Fruit fly (Drosophila melanogaster) whole organism, prepupa: ENCODE data around the gene CG12096.

Source experiments
- Blimp-1 ChIP-seq: fragments of 200-800 bp; sonication (Bioruptor generic); optimal IDR thresholded peaks from 3 replicates; lab custom pipeline; 2017; ENCODE audit warnings: missing biosample characterization, missing genetic modification characterization, mild to moderate bottlenecking, moderate library complexity, missing genetic modification reagents
- CG10669 ChIP-seq: fragments of 200-800 bp; sonication (Bioruptor generic); optimal IDR thresholded peaks from 3 replicates; lab custom pipeline; 2018; ENCODE audit warnings: missing biosample characterization, mild to moderate bottlenecking, missing genetic modification characterization, moderate library complexity
- CG11762 ChIP-seq: fragments of 200-800 bp; sonication (Bioruptor generic); optimal IDR thresholded peaks from 3 replicates; lab custom pipeline; 2016; ENCODE audit warnings: missing biosample characterization, missing genetic modification characterization; ENCODE audit not compliant: insufficient read depth
- CG11902 ChIP-seq: fragments of 200-800 bp; sonication (Bioruptor generic); optimal IDR thresholded peaks from 3 replicates; lab custom pipeline; 2016; ENCODE audit warnings: missing biosample characterization, missing genetic modification characterization
- CG15336 ChIP-seq: fragments of 200-800 bp; sonication (Bioruptor generic); IDR thresholded peaks from 2 replicates; pipeline ENCODE4 v1.3.6; 2022; ENCODE audit warnings: missing biosample characterization, missing genetic modification characterization
- CG1621 ChIP-seq: fragments of 200-800 bp; sonication (Bioruptor generic); optimal IDR thresholded peaks from 3 replicates; lab custom pipeline; 2018; ENCODE audit warnings: missing biosample characterization, mild to moderate bottlenecking, missing genetic modification characterization
- CG31627 ChIP-seq: fragments of 200-800 bp; sonication (Bioruptor generic); optimal IDR thresholded peaks from 3 replicates; lab custom pipeline; 2016; ENCODE audit warnings: missing biosample characterization, missing genetic modification characterization
- CG32006 ChIP-seq: fragments of 200-800 bp; sonication (Bioruptor generic); optimal IDR thresholded peaks from 3 replicates; lab custom pipeline; 2017; ENCODE audit warnings: missing biosample characterization, mild to moderate bottlenecking, missing genetic modification characterization
- CG6163 ChIP-seq: fragments of 200-800 bp; sonication (Bioruptor generic); IDR thresholded peaks from 3 replicates; pipeline ENCODE4 v1.3.6; 2022; ENCODE audit warnings: missing biosample characterization, missing genetic modification characterization
- CG6276 ChIP-seq: fragments of 200-800 bp; sonication (Bioruptor generic); optimal IDR thresholded peaks from 2 replicates; lab custom pipeline; 2017; ENCODE audit warnings: missing biosample characterization, mild to moderate bottlenecking, missing genetic modification characterization
- CG6792 ChIP-seq: fragments of 200-800 bp; sonication (Bioruptor generic); optimal IDR thresholded peaks from 3 replicates; lab custom pipeline; 2016; ENCODE audit warnings: missing biosample characterization, missing genetic modification characterization
- CG6808 ChIP-seq: fragments of 200-800 bp; sonication (Bioruptor generic); optimal IDR thresholded peaks from 3 replicates; lab custom pipeline; 2017; ENCODE audit warnings: missing biosample characterization, missing genetic modification characterization, mild to moderate bottlenecking, moderate library complexity, missing genetic modification reagents
- CG6854 ChIP-seq: fragments of 200-800 bp; sonication (Bioruptor generic); optimal IDR thresholded peaks from 2 replicates; lab custom pipeline; 2017; ENCODE audit warnings: missing biosample characterization, mild to moderate bottlenecking, missing genetic modification characterization
- CG8119 ChIP-seq: fragments of 200-800 bp; sonication (Bioruptor generic); IDR thresholded peaks from 3 replicates; pipeline ENCODE4 v1.3.6; 2022; ENCODE audit warnings: missing biosample characterization, missing genetic modification characterization
- CG8319 ChIP-seq: fragments of 200-800 bp; sonication (Bioruptor generic); optimal IDR thresholded peaks from 3 replicates; lab custom pipeline; 2016; ENCODE audit warnings: missing biosample characterization, missing genetic modification characterization
- Eip78C ChIP-seq: fragments of 200-800 bp; sonication (Bioruptor generic); peaks from one replicate; lab custom pipeline; 2016; ENCODE audit warnings: missing biosample characterization, missing genetic modification characterization
- Eip93F ChIP-seq: fragments of 200-800 bp; sonication (Bioruptor generic); optimal IDR thresholded peaks from 2 replicates; lab custom pipeline; 2016; ENCODE audit warnings: missing biosample characterization, mild to moderate bottlenecking, missing genetic modification characterization
- Gug ChIP-seq: fragments of 200-800 bp; sonication (Bioruptor generic); IDR thresholded peaks from 2 replicates; pipeline ENCODE4 v1.3.6; 2022; ENCODE audit warnings: missing biosample characterization, missing genetic modification characterization
- Hr39 ChIP-seq: fragments of 200-800 bp; sonication (Bioruptor generic); optimal IDR thresholded peaks from 2 replicates; lab custom pipeline; 2016; ENCODE audit warnings: missing biosample characterization, missing genetic modification characterization
- Lpt ChIP-seq: fragments of 200-800 bp; sonication (Bioruptor generic); optimal IDR thresholded peaks from 3 replicates; lab custom pipeline; 2016; ENCODE audit warnings: missing biosample characterization, missing genetic modification characterization
- Smox ChIP-seq: fragments of 200-800 bp; sonication (Bioruptor generic); optimal IDR thresholded peaks from 3 replicates; lab custom pipeline; 2016; ENCODE audit warnings: missing biosample characterization, missing genetic modification characterization
- Sox14 ChIP-seq: fragments of 200-800 bp; sonication (Bioruptor generic); optimal IDR thresholded peaks from 3 replicates; lab custom pipeline; 2016; ENCODE audit warnings: missing biosample characterization, missing genetic modification characterization
- cyc ChIP-seq: fragments of 200-800 bp; sonication (Bioruptor generic); optimal IDR thresholded peaks from 3 replicates; lab custom pipeline; 2016; ENCODE audit warnings: missing biosample characterization, missing genetic modification characterization
- dsx ChIP-seq: fragments of 200-800 bp; optimal IDR thresholded peaks from 3 replicates; lab custom pipeline; 2019; ENCODE audit warnings: missing biosample characterization, mild to moderate bottlenecking, missing genetic modification characterization, moderate library complexity; ENCODE audit not compliant: poor library complexity, severe bottlenecking
- eg ChIP-seq: fragments of 200-800 bp; sonication (Bioruptor generic); IDR thresholded peaks from 3 replicates; pipeline ENCODE4 v1.3.6; 2022; ENCODE audit warnings: missing biosample characterization, missing genetic modification characterization
- salr ChIP-seq, 2 experiments: fragments of 200-800 bp; sonication (Bioruptor generic); optimal IDR thresholded peaks; 3 replicates each; lab custom pipeline; 2016 to 2018; ENCODE audit warnings: missing biosample characterization in 2 of 2, missing genetic modification characterization in 2 of 2, mild to moderate bottlenecking in 1 of 2
- spab ChIP-seq: fragments of 200-800 bp; sonication (Bioruptor generic); optimal IDR thresholded peaks from 2 replicates; lab custom pipeline; 2017; ENCODE audit warnings: missing biosample characterization, mild to moderate bottlenecking, missing genetic modification characterization, missing genetic modification reagents
- ss ChIP-seq, 2 experiments: fragments of 200-800 bp; sonication (Bioruptor generic); optimal IDR thresholded peaks; 2 replicates in 1 of 2; 3 replicates in 1 of 2; lab custom pipeline; 2017 to 2018; ENCODE audit warnings: mild to moderate bottlenecking in 2 of 2, missing biosample characterization in 2 of 2, missing genetic modification characterization in 2 of 2, moderate library complexity in 1 of 2
- topi ChIP-seq: fragments of 200-800 bp; sonication (Bioruptor generic); optimal IDR thresholded peaks from 3 replicates; lab custom pipeline; 2016; ENCODE audit warnings: missing biosample characterization, missing genetic modification characterization

The CG12096 gene

DNA sequence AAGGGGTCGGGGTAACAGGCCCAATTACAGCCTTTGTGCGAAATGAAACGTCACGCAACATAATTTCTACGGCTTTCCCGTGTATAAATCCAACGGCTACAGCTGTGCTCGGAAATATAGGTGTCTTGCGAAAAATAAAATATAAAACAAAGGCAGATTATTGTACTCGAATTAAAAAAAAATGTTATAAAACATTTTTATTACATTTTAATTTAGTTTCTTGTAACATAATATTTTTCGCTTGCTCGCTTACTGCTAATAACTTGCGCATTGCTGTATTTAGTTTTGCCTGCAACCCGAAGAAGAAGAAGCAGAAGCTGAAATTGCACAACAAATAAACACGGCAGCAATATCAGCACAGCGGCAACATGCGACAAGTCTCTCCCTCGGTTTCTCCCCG, 16.3 kb upstream of the CG12096 start (continued):
- TF ChIP-seq CG8319 (GFP tag; lab: Kevin White, UChicago) (peak; percentile 34), cyc (GFP tag; lab: Kevin White, UChicago) (peak; percentile 37), Hr39 (GFP tag; lab: Kevin White, UChicago) (peak; percentile 46), salr (GFP tag; optimal IDR thresholded peaks at IDR 0.05; lab: Kevin White, UChicago) (peak; percentile 37 to 61), CG1621 (peak; percentile 61), CG6854 (GFP tag; lab: Kevin White, UChicago) (peak; percentile 7), CG15336 (GFP tag; lab: Robert Waterston, UW) (peak; percentile 92), Smox (peak; percentile 64)

DNA sequence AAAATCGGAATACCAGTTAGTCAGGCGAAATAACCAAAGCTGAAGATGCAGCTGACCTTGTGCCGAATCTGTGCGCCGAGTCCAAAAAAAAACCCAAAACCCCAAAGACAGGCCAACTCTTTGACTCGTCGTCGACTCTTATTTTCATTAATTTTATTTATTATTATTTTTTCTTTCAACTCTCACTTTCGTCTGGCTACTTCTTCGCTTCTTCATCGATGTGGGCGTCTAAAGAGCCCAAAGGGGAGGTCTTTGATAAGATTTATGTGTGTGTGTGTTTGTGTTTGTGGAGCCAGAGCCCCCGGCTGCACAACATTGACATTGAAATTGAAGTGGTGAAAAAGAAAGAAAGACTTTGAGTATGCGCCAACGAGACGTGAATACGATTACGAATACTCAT, 13.5 kb upstream of the CG12096 start:
- TF ChIP-seq CG6276 (GFP tag; lab: Kevin White, UChicago) (no peak), topi (no peak), Blimp-1 (GFP tag; lab: Kevin White, UChicago) (peak; percentile 74), CG11902 (no peak), Sox14 (GFP tag; lab: Kevin White, UChicago) (no peak), CG6808 (GFP tag; lab: Kevin White, UChicago) (no peak), Eip93F (GFP tag; lab: Kevin White, UChicago) (no peak), CG10669 (GFP tag; lab: Kevin White, UChicago) (no peak), Gug (GFP tag; lab: Robert Waterston, UW) (no peak)

DNA sequence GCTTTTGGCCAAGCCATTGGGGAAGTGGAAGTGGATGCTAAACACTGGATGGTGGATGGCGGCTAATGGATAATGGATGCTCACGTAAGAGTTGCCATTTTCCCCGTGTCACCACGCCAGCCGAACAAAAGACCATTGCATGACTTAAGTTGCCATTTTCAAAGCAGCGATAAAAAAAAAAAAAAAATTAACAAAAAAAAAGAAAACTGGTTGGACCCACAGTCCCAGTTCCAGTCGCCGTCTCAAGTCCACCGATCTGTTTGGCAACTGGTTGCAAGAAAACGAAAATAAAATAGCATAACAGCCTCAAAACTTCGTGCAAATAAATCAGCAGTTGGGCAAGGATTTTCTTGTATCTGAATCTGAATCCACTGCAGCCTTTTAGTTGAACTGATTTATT, 10.3 kb upstream of the CG12096 start:
- TF ChIP-seq Lpt (GFP tag; lab: Kevin White, UChicago) (peak; percentile 19), CG10669 (GFP tag; lab: Kevin White, UChicago) (no peak), ss (GFP tag; optimal IDR thresholded peaks at IDR 0.05; lab: Kevin White, UChicago) (peak in 1 of 2 experiments; percentile 56), CG6276 (GFP tag; lab: Kevin White, UChicago) (peak; percentile 38), eg (GFP tag; lab: Robert Waterston, UW) (peak; percentile 62)

DNA sequence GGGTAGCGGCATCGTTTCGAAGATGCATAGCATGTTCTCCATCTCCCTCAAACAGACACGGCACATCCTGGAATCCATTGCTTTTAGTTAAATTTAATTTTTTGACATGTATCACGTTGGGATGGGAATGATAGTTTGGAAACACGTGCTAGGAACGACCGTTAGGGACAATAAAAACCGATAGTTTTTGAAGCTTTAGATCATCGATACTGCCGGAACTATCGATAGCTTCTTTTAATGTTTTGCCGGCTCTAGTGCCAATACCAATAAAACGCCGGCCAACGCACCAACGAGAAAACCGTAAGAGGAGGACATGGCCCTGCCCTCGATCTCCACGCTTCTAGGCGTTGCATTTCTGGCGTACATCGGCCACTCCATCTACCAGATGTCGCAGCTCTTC, 4.6 kb upstream of the CG12096 start, which contains the start of the genes CG4318 and CG4332:
Gene CG4318, minus strand, starts transcription at position 142 of the 400 bp plus-strand sequence.
Gene CG4332, plus strand, starts transcription at position 256 of the 400 bp plus-strand sequence.
- TF ChIP-seq CG1621 (peak; percentile 77), CG32006 (no peak), Eip78C (GFP tag; lab: Kevin White, UChicago) (peak; percentile 6)

DNA sequence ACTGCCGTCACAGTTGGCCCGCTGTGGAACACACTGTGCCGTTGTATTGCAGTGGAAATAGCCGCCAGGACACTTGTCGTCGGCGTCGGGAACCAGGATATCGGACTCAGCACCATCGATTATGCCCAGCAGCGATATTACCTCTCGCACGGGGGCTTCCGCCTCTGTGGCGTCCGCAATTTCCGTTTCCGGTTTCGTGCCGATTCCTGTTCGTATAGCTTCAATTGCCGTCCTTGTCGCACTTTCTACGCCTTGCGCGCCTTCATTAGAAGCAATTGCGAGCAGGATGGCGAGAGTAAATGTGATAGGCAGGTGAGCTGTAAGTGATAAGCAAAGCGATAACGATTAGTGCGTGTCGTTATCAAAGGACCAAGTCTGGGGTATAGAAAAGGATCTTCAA, 13.5 kb downstream of the CG12096 start:
- TF ChIP-seq CG6792 (no peak), CG8119 (GFP tag; lab: Robert Waterston, UW) (no peak), spab (GFP tag; lab: Kevin White, UChicago) (no peak), eg (GFP tag; lab: Robert Waterston, UW) (no peak), CG6163 (GFP tag; lab: Robert Waterston, UW) (no peak), CG11762 (GFP tag; lab: Kevin White, UChicago) (no peak), CG31627 (GFP tag; lab: Kevin White, UChicago) (no peak), dsx (no peak), Lpt (GFP tag; lab: Kevin White, UChicago) (no peak)

DNA sequence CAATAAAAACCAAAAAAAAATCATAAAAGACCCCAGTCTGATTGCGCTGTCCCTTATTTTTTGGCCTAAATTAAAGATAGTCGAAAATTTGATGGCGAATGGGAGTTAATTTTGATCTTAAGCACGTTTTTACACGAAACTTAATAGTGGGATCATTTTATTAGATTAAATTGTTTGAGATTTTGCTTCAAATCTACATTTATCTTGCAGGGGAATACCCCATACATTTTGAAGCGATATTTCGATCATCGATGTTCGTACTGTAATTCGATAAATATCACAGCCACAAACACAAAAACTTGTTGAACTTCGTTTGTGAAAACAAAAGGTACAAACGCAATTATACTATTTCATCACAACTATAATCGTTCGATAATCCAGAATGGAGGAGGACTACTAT, 18.3 kb downstream of the CG12096 start, which contains the start of gene CG32640:
Gene CG32640, plus strand, starts transcription at position 286 of the 400 bp plus-strand sequence.
- TF ChIP-seq CG15336 (GFP tag; lab: Robert Waterston, UW) (peak; percentile 34; the same call in 1 of the 2 replicates), eg (GFP tag; lab: Robert Waterston, UW) (peak; percentile 50; the same call in 1 of the 3 replicates)
